Fruit fly (Drosophila melanogaster) whole organism, embryonic: ENCODE measurements around the gene Snx3.

Experiments
- Abd-B ChIP-seq: fragments of 200-800 bp; sonication (Bioruptor generic); optimal IDR thresholded peaks from 2 replicates; lab custom pipeline; 2018; ENCODE audit warnings: missing biosample characterization, mild to moderate bottlenecking, missing genetic modification characterization, moderate library complexity
- Ada2b ChIP-seq: fragments of 200-800 bp; sonication (Bioruptor generic); IDR thresholded peaks from 2 replicates; pipeline ENCODE4 v1.3.6; 2022; ENCODE audit warnings: missing biosample characterization, missing genetic modification characterization
- Atf3 ChIP-seq: fragments of 200-800 bp; sonication (Bioruptor generic); optimal IDR thresholded peaks from 3 replicates; lab custom pipeline; 2016; ENCODE audit warnings: missing biosample characterization, missing genetic modification characterization
- Atf6 ChIP-seq: fragments of 200-800 bp; sonication (Bioruptor generic); IDR thresholded peaks from 2 replicates; pipeline ENCODE4 v1.3.6; 2022; ENCODE audit warnings: missing biosample characterization, missing genetic modification characterization
- CG1024 ChIP-seq: fragments of 200-800 bp; sonication (Bioruptor generic); IDR thresholded peaks from 2 replicates; pipeline ENCODE4 v1.3.6; 2022; ENCODE audit warnings: missing biosample characterization, missing genetic modification characterization
- CG10321 ChIP-seq: fragments of 200-800 bp; sonication (Bioruptor generic); IDR thresholded peaks from 2 replicates; pipeline ENCODE4 v1.3.6; 2022; ENCODE audit warnings: missing biosample characterization, missing genetic modification characterization
- CG10979 ChIP-seq: fragments of 200-800 bp; sonication (Bioruptor generic); optimal IDR thresholded peaks from 2 replicates; lab custom pipeline; 2018; ENCODE audit warnings: missing biosample characterization, mild to moderate bottlenecking, missing genetic modification characterization, moderate library complexity
- CG12219 ChIP-seq: fragments of 200-800 bp; sonication (Bioruptor generic); optimal IDR thresholded peaks from 3 replicates; lab custom pipeline; 2018; ENCODE audit warnings: missing biosample characterization, mild to moderate bottlenecking, missing genetic modification characterization
- CG12236 ChIP-seq: fragments of 200-800 bp; sonication (Bioruptor generic); optimal IDR thresholded peaks from 2 replicates; lab custom pipeline; 2016; ENCODE audit warnings: missing biosample characterization, missing genetic modification characterization
- CG13624 ChIP-seq: fragments of 200-800 bp; sonication (Bioruptor generic); optimal IDR thresholded peaks from 2 replicates; lab custom pipeline; 2016; ENCODE audit warnings: missing biosample characterization, missing genetic modification characterization
- CG13775 ChIP-seq: fragments of 200-800 bp; sonication (Bioruptor generic); optimal IDR thresholded peaks from 3 replicates; lab custom pipeline; 2017; ENCODE audit warnings: missing biosample characterization, mild to moderate bottlenecking, missing genetic modification characterization
- CG14441 ChIP-seq: fragments of 200-800 bp; sonication (Bioruptor generic); IDR thresholded peaks from 2 replicates; pipeline ENCODE4 v1.3.6; 2022; ENCODE audit warnings: missing biosample characterization, missing genetic modification characterization
- CG17829 ChIP-seq: fragments of 200-800 bp; optimal IDR thresholded peaks from 2 replicates; lab custom pipeline; 2019; ENCODE audit warnings: missing biosample characterization, mild to moderate bottlenecking, missing genetic modification characterization, moderate library complexity
- CG18599 ChIP-seq: fragments of 200-800 bp; sonication (Bioruptor generic); optimal IDR thresholded peaks from 3 replicates; lab custom pipeline; 2017; ENCODE audit warnings: missing biosample characterization, missing genetic modification characterization, mild to moderate bottlenecking, moderate library complexity, missing genetic modification reagents
- CG31365 ChIP-seq: fragments of 200-800 bp; sonication (Bioruptor generic); optimal IDR thresholded peaks from 2 replicates; lab custom pipeline; 2018; ENCODE audit warnings: missing biosample characterization, mild to moderate bottlenecking, missing genetic modification characterization
- CG3163 ChIP-seq: fragments of 200-800 bp; sonication (Bioruptor generic); optimal IDR thresholded peaks from 3 replicates; lab custom pipeline; 2016; ENCODE audit warnings: missing biosample characterization, missing genetic modification characterization
- CG34376 ChIP-seq: fragments of 200-800 bp; sonication (Bioruptor generic); optimal IDR thresholded peaks from 2 replicates; lab custom pipeline; 2018; ENCODE audit warnings: missing biosample characterization, mild to moderate bottlenecking, missing genetic modification characterization
- CG34422 ChIP-seq: fragments of 200-800 bp; sonication (Bioruptor generic); IDR thresholded peaks from 3 replicates; pipeline ENCODE4 v1.3.6; 2022; ENCODE audit warnings: missing biosample characterization, missing genetic modification characterization
- CG6854 ChIP-seq: fragments of 200-800 bp; sonication (Bioruptor generic); optimal IDR thresholded peaks from 3 replicates; lab custom pipeline; 2017; ENCODE audit warnings: missing biosample characterization, mild to moderate bottlenecking, missing genetic modification characterization
- CG9437 ChIP-seq: fragments of 200-800 bp; sonication (Bioruptor generic); optimal IDR thresholded peaks from 2 replicates; lab custom pipeline; 2018; ENCODE audit warnings: missing biosample characterization, mild to moderate bottlenecking, missing genetic modification characterization
- Dll ChIP-seq: fragments of 200-800 bp; sonication (Bioruptor generic); IDR thresholded peaks from 4 replicates; pipeline ENCODE4 v1.3.6; 2022; ENCODE audit warnings: missing biosample characterization, missing genetic modification characterization; ENCODE audit not compliant: partially characterized antibody
- Doc2 ChIP-seq: fragments of 200-800 bp; sonication (Bioruptor generic); IDR thresholded peaks from 2 replicates; pipeline ENCODE4 v1.3.6; 2022; ENCODE audit warnings: missing biosample characterization, missing genetic modification characterization
- Ets65A ChIP-seq: fragments of 200-800 bp; sonication (Bioruptor generic); peaks from one replicate; lab custom pipeline; 2016; ENCODE audit warnings: missing biosample characterization, missing genetic modification characterization
- Gug ChIP-seq: fragments of 200-800 bp; sonication (Bioruptor generic); IDR thresholded peaks from 4 replicates; pipeline ENCODE4 v1.3.6; 2022; ENCODE audit warnings: missing biosample characterization, missing genetic modification characterization
- Hmr ChIP-seq: fragments of 200-800 bp; sonication (Bioruptor generic); optimal IDR thresholded peaks from 3 replicates; lab custom pipeline; 2017; ENCODE audit warnings: mild to moderate bottlenecking, missing biosample characterization, missing genetic modification reagents, missing genetic modification characterization
- Hsf ChIP-seq: fragments of 200-800 bp; sonication (Bioruptor generic); optimal IDR thresholded peaks from 3 replicates; lab custom pipeline; 2016; ENCODE audit warnings: missing biosample characterization, missing genetic modification characterization
- Sry-δ ChIP-seq: fragments of 200-800 bp; sonication (Bioruptor generic); optimal IDR thresholded peaks from 2 replicates; lab custom pipeline; 2016; ENCODE audit warnings: missing biosample characterization, missing genetic modification characterization
- Stat92E ChIP-seq, 3 experiments: fragments of >200 bp in 2 of 3; fragments of 200-800 bp in 1 of 3; sonication (Bioruptor generic) in 1 of 3; optimal IDR thresholded peaks; 2 replicates each; lab custom pipeline; 2017 to 2019; ENCODE audit warnings: missing biosample characterization in 3 of 3, missing genetic modification characterization in 3 of 3, mild to moderate bottlenecking in 1 of 3, moderate library complexity in 1 of 3
- Tbp ChIP-seq: fragments of >200 bp; optimal IDR thresholded peaks from 2 replicates; lab custom pipeline; 2018; ENCODE audit warnings: missing biosample characterization, missing genetic modification characterization
- cad ChIP-seq: fragments of >200 bp; optimal IDR thresholded peaks from 2 replicates; lab custom pipeline; 2017; ENCODE audit warnings: missing biosample characterization, missing genetic modification characterization
- cato ChIP-seq: fragments of 200-800 bp; sonication (Bioruptor generic); optimal IDR thresholded peaks from 2 replicates; lab custom pipeline; 2016; ENCODE audit warnings: missing biosample characterization, missing genetic modification characterization, borderline replicate concordance
- chn ChIP-seq: fragments of 200-800 bp; sonication (Bioruptor generic); optimal IDR thresholded peaks from 2 replicates; lab custom pipeline; 2016; ENCODE audit warnings: missing biosample characterization, missing genetic modification characterization
- fd102C ChIP-seq: fragments of 200-800 bp; sonication (Bioruptor generic); optimal IDR thresholded peaks from 2 replicates; lab custom pipeline; 2018; ENCODE audit warnings: missing biosample characterization, mild to moderate bottlenecking, missing genetic modification characterization, moderate library complexity
- fd3F ChIP-seq: fragments of 200-800 bp; sonication (Bioruptor generic); optimal IDR thresholded peaks from 2 replicates; lab custom pipeline; 2018; ENCODE audit warnings: missing biosample characterization, mild to moderate bottlenecking, missing genetic modification characterization, moderate library complexity
- jigr1 ChIP-seq: fragments of 200-800 bp; sonication (Bioruptor generic); IDR thresholded peaks from 3 replicates; pipeline ENCODE4 v1.3.6; 2022; ENCODE audit warnings: missing biosample characterization, missing genetic modification characterization
- kah ChIP-seq: fragments of 200-800 bp; sonication (Bioruptor generic); optimal IDR thresholded peaks from 2 replicates; lab custom pipeline; 2018; ENCODE audit warnings: missing biosample characterization, mild to moderate bottlenecking, missing genetic modification characterization
- ken ChIP-seq: fragments of 200-800 bp; sonication (Bioruptor generic); IDR thresholded peaks from 3 replicates; pipeline ENCODE4 v1.3.6; 2022; ENCODE audit warnings: missing biosample characterization, missing genetic modification characterization
- luna ChIP-seq: fragments of 200-800 bp; sonication (Bioruptor generic); optimal IDR thresholded peaks from 2 replicates; lab custom pipeline; 2016; ENCODE audit warnings: missing biosample characterization, missing genetic modification characterization
- maf-S ChIP-seq: fragments of 200-800 bp; sonication (Bioruptor generic); optimal IDR thresholded peaks from 2 replicates; lab custom pipeline; 2016; ENCODE audit warnings: missing biosample characterization, missing genetic modification characterization
- nau ChIP-seq: fragments of 200-800 bp; sonication (Bioruptor generic); optimal IDR thresholded peaks from 3 replicates; lab custom pipeline; 2017; ENCODE audit warnings: missing biosample characterization, mild to moderate bottlenecking, missing genetic modification characterization, missing genetic modification reagents
- nerfin-2 ChIP-seq: fragments of 200-800 bp; sonication (Bioruptor generic); IDR thresholded peaks from 2 replicates; pipeline ENCODE4 v1.3.6; 2022; ENCODE audit warnings: missing biosample characterization, missing genetic modification characterization; ENCODE audit not compliant: partially characterized antibody
- pfk ChIP-seq: fragments of 200-800 bp; sonication (Bioruptor generic); optimal IDR thresholded peaks from 2 replicates; lab custom pipeline; 2018; ENCODE audit warnings: missing biosample characterization, mild to moderate bottlenecking, missing genetic modification characterization, moderate library complexity
- phol ChIP-seq: fragments of 200-800 bp; sonication (Bioruptor generic); optimal IDR thresholded peaks from 3 replicates; lab custom pipeline; 2018; ENCODE audit warnings: missing biosample characterization, mild to moderate bottlenecking, missing genetic modification characterization, moderate library complexity
- pzg ChIP-seq: fragments of 200-800 bp; sonication (Bioruptor generic); optimal IDR thresholded peaks from 3 replicates; lab custom pipeline; 2018; ENCODE audit warnings: missing biosample characterization, mild to moderate bottlenecking, missing genetic modification characterization, moderate library complexity
- row ChIP-seq: fragments of 200-800 bp; sonication (Bioruptor generic); IDR thresholded peaks from 3 replicates; pipeline ENCODE4 v1.3.6; 2022; ENCODE audit warnings: missing biosample characterization, missing genetic modification characterization
- schlank ChIP-seq: fragments of 200-800 bp; sonication (Bioruptor generic); optimal IDR thresholded peaks from 2 replicates; lab custom pipeline; 2018; ENCODE audit warnings: missing biosample characterization, mild to moderate bottlenecking, missing genetic modification characterization
- slbo ChIP-seq: fragments of 200-800 bp; sonication (Bioruptor generic); IDR thresholded peaks from 2 replicates; pipeline ENCODE4 v1.3.6; 2022; ENCODE audit warnings: missing biosample characterization, missing genetic modification characterization
- stwl ChIP-seq: fragments of 200-800 bp; sonication (Bioruptor generic); optimal IDR thresholded peaks from 3 replicates; lab custom pipeline; 2018; ENCODE audit warnings: missing biosample characterization, mild to moderate bottlenecking, missing genetic modification characterization, moderate library complexity
- tin ChIP-seq: fragments of 200-800 bp; sonication (Bioruptor generic); optimal IDR thresholded peaks from 3 replicates; lab custom pipeline; 2016; ENCODE audit warnings: missing biosample characterization, missing genetic modification characterization
- tna ChIP-seq: fragments of 200-800 bp; sonication (Bioruptor generic); IDR thresholded peaks from 2 replicates; pipeline ENCODE4 v1.3.6; 2022; ENCODE audit warnings: missing biosample characterization, missing genetic modification characterization; ENCODE audit not compliant: partially characterized antibody
- vvl ChIP-seq: fragments of 200-800 bp; sonication (Bioruptor generic); IDR thresholded peaks from 2 replicates; pipeline ENCODE4 v1.3.6; 2022; ENCODE audit warnings: missing biosample characterization, missing genetic modification characterization
- z ChIP-seq: fragments of 200-800 bp; sonication (Bioruptor generic); IDR thresholded peaks from 3 replicates; pipeline ENCODE4 v1.3.6; 2022; ENCODE audit warnings: missing biosample characterization, missing genetic modification characterization

The Snx3 gene

dm6 chr3R:12591672-12592071 is 36.2 kb upstream of the Snx3 start (continued):
- TF ChIP-seq nau (GFP tag; lab: Kevin White, UChicago), result no peak
- TF ChIP-seq Dll, result no peak
- no peak for TF ChIP-seq CG17829 (tag; lab: Kevin White, UChicago)
- TF ChIP-seq CG10321 (GFP tag; lab: Robert Waterston, UW), result no peak
- peak; percentile 23 for TF ChIP-seq Hsf
- no peak for TF ChIP-seq CG31365
- no peak for TF ChIP-seq luna (GFP tag; lab: Kevin White, UChicago)
- TF ChIP-seq tin, result no peak
- peak; percentile 52 for TF ChIP-seq Ada2b (GFP tag; lab: Robert Waterston, UW)
- TF ChIP-seq fd3F (GFP tag; lab: Kevin White, UChicago), result no peak
- no peak for TF ChIP-seq CG34422 (GFP tag; lab: Robert Waterston, UW)
- TF ChIP-seq Sry-δ, result no peak
- TF ChIP-seq kah (GFP tag; lab: Kevin White, UChicago), result no peak
- TF ChIP-seq phol, result no peak
- 0 out of 3 replicates have a peak, but pooled peaks have one; percentile 23 for TF ChIP-seq ken (GFP tag; lab: Robert Waterston, UW)
- TF ChIP-seq nerfin-2 (GFP tag; lab: Robert Waterston, UW), result no peak
- no peak for TF ChIP-seq cato (GFP tag; lab: Kevin White, UChicago)
- TF ChIP-seq CG13624, result no peak
- TF ChIP-seq pfk (GFP tag; lab: Kevin White, UChicago), result no peak
- no peak for TF ChIP-seq CG12236 (GFP tag; lab: Kevin White, UChicago)
- TF ChIP-seq CG6854 (GFP tag; lab: Kevin White, UChicago), result no peak
- no peak for TF ChIP-seq maf-S (GFP tag; lab: Kevin White, UChicago)
- TF ChIP-seq Hmr (GFP tag; lab: Kevin White, UChicago), result peak; percentile 58
- peak; percentile 36 for TF ChIP-seq CG14441 (GFP tag; lab: Robert Waterston, UW)
- no peak for TF ChIP-seq Tbp
- no peak for TF ChIP-seq stwl
- TF ChIP-seq schlank (tag; lab: Kevin White, UChicago), result no peak
- peak; percentile 40 for TF ChIP-seq vvl (GFP tag; lab: Robert Waterston, UW)
- no peak for TF ChIP-seq z (GFP tag; lab: Robert Waterston, UW)
- TF ChIP-seq CG9437 (GFP tag; lab: Kevin White, UChicago), result no peak
- TF ChIP-seq CG1024, result no peak
- TF ChIP-seq CG18599 (GFP tag; lab: Kevin White, UChicago), result peak; percentile 79
- peak; percentile 35 for TF ChIP-seq Abd-B
- no peak for TF ChIP-seq Stat92E (GFP tag; optimal IDR thresholded peaks at IDR 0.05; lab: Kevin White, UChicago)
- TF ChIP-seq Atf6 (GFP tag; lab: Robert Waterston, UW), result peak; percentile 41; the same call in 1 of the 2 replicates
- TF ChIP-seq row (GFP tag; lab: Robert Waterston, UW), result peak; percentile 79; the same call in 2 of the 3 replicates
- no peak for TF ChIP-seq fd102C (GFP tag; lab: Kevin White, UChicago)
- TF ChIP-seq CG12219, result peak; percentile 16
- no peak for TF ChIP-seq cad
- TF ChIP-seq pzg (GFP tag; lab: Kevin White, UChicago), result no peak
- peak; percentile 52; the same call in 1 of the 2 replicates for TF ChIP-seq slbo (GFP tag; lab: Robert Waterston, UW)
- no peak for TF ChIP-seq Atf3 (GFP tag; lab: Kevin White, UChicago)
- no peak for TF ChIP-seq CG3163 (GFP tag; lab: Kevin White, UChicago)
- TF ChIP-seq tna (GFP tag; lab: Robert Waterston, UW), result no peak
- TF ChIP-seq chn (GFP tag; lab: Kevin White, UChicago), result no peak
- no peak for TF ChIP-seq CG10979
- TF ChIP-seq CG34376 (GFP tag; lab: Kevin White, UChicago), result no peak
- TF ChIP-seq Gug (GFP tag; lab: Robert Waterston, UW), result 0 out of 4 replicates have a peak, but pooled peaks have one; percentile 14
- TF ChIP-seq jigr1 (GFP tag; lab: Robert Waterston, UW), result no peak
- no peak for TF ChIP-seq Doc2 (GFP tag; lab: Robert Waterston, UW)
- TF ChIP-seq CG13775 (GFP tag; lab: Kevin White, UChicago), result no peak
- TF ChIP-seq Ets65A (GFP tag; lab: Kevin White, UChicago), result no peak
